Worm (Caenorhabditis elegans): ENCODE results near the gene B0554.2.

- TF ChIP-seq cog-1 (tag; optimal IDR thresholded peaks at IDR 0.05), result no peak
- no peak for TF ChIP-seq T22C8.4 (GFP tag; IDR thresholded peaks at IDR 0.05)
- no peak for TF ChIP-seq ref-1 (GFP tag; conservative IDR thresholded peaks at IDR 0.05)
- no peak for TF ChIP-seq med-1 (GFP tag; optimal IDR thresholded peaks at IDR 0.05; ENCODE audit: insufficient read depth)
Observed at ce11 chrV:440923-441322, 6.9 kb downstream of the B0554.2 start, which contains the start of gene B0554.7.

Data from whole organism, midembryonic.